Worm (Caenorhabditis elegans) whole organism, late embryonic: ENCODE data around the gene Y116A8C.25.

Experiments
- C08G9.2 ChIP-seq: sonication (generic microtip); optimal IDR thresholded peaks from 2 replicates; lab custom pipeline; 2016; ENCODE audit warnings: mild to moderate bottlenecking, missing genetic modification characterization, moderate library complexity, missing compliant biosample characterization
- T23F11.4 ChIP-seq: fragments of 200-800 bp; sonication (Bioruptor generic); optimal IDR thresholded peaks from 2 replicates; lab custom pipeline; 2018; ENCODE audit warnings: mild to moderate bottlenecking, missing genetic modification characterization, missing compliant biosample characterization
- ahr-1 ChIP-seq: sonication (generic microtip); optimal IDR thresholded peaks from 2 replicates; lab custom pipeline; 2016; ENCODE audit warnings: missing genetic modification characterization, missing compliant biosample characterization
- ama-1 ChIP-seq: fragments of 150-350 bp; optimal IDR thresholded peaks from 2 replicates; lab custom pipeline; 2014
- ceh-31 ChIP-seq: sonication (generic microtip); optimal IDR thresholded peaks from 2 replicates; lab custom pipeline; 2016; ENCODE audit warnings: missing genetic modification characterization, missing compliant biosample characterization
- ceh-48 ChIP-seq: sonication (generic microtip); optimal IDR thresholded peaks from 2 replicates; lab custom pipeline; 2016; ENCODE audit warnings: missing genetic modification characterization, inconsistent platforms, missing compliant biosample characterization
- ceh-6 ChIP-seq: fragments of 200-800 bp; sonication (Bioruptor generic); optimal IDR thresholded peaks from 2 replicates; lab custom pipeline; 2018; ENCODE audit warnings: mild to moderate bottlenecking, missing genetic modification characterization, missing compliant biosample characterization
- ceh-9 ChIP-seq: sonication (generic microtip); optimal IDR thresholded peaks from 2 replicates; lab custom pipeline; 2016; ENCODE audit warnings: mild to moderate bottlenecking, missing genetic modification characterization, inconsistent platforms, missing compliant biosample characterization
- che-1 ChIP-seq: sonication (generic microtip); optimal IDR thresholded peaks from 2 replicates; lab custom pipeline; 2016; ENCODE audit warnings: mild to moderate bottlenecking, missing genetic modification characterization, missing compliant biosample characterization
- dmd-4 ChIP-seq: sonication (generic microtip); optimal IDR thresholded peaks from 2 replicates; lab custom pipeline; 2016; ENCODE audit warnings: borderline replicate concordance, missing genetic modification characterization, missing compliant biosample characterization
- elt-2 ChIP-seq: sonication (generic microtip); optimal IDR thresholded peaks from 2 replicates; lab custom pipeline; 2016; ENCODE audit warnings: missing genetic modification reagents, missing genetic modification characterization, missing compliant biosample characterization
- hlh-15 ChIP-seq: sonication (generic microtip); optimal IDR thresholded peaks from 2 replicates; lab custom pipeline; 2016; ENCODE audit warnings: missing genetic modification characterization, missing compliant biosample characterization
- hlh-6 ChIP-seq: sonication (generic microtip); optimal IDR thresholded peaks from 2 replicates; lab custom pipeline; 2016; ENCODE audit warnings: missing genotype, missing genetic modification characterization, missing compliant biosample characterization
- lin-11 ChIP-seq: fragments of 200-800 bp; sonication (Bioruptor generic); optimal IDR thresholded peaks from 2 replicates; lab custom pipeline; 2018; ENCODE audit warnings: mild to moderate bottlenecking, missing genetic modification characterization, missing compliant biosample characterization
- mec-3 ChIP-seq: sonication (generic microtip); optimal IDR thresholded peaks from 2 replicates; lab custom pipeline; 2016; ENCODE audit warnings: borderline replicate concordance, missing genetic modification characterization, missing compliant biosample characterization
- nfya-1 ChIP-seq: sonication (generic microtip); optimal IDR thresholded peaks from 2 replicates; lab custom pipeline; 2017; ENCODE audit warnings: missing genetic modification characterization, mild to moderate bottlenecking, missing compliant biosample characterization, antibody characterized with exemption, moderate library complexity
- nhr-11 ChIP-seq: fragments of 150-350 bp; optimal IDR thresholded peaks from 2 replicates; lab custom pipeline; 2014; ENCODE audit warnings: missing biosample characterization, missing genetic modification characterization
- npax-4 ChIP-seq: sonication (generic microtip); optimal IDR thresholded peaks from 2 replicates; lab custom pipeline; 2016; ENCODE audit warnings: missing genetic modification characterization, missing compliant biosample characterization
- pag-3 ChIP-seq: sonication (generic microtip); optimal IDR thresholded peaks from 2 replicates; lab custom pipeline; 2016; ENCODE audit warnings: missing compliant biosample characterization, missing genetic modification characterization, borderline replicate concordance
- pat-9 ChIP-seq: fragments of 200-800 bp; sonication (Bioruptor generic); optimal IDR thresholded peaks from 2 replicates; lab custom pipeline; 2018; ENCODE audit warnings: mild to moderate bottlenecking, missing genetic modification characterization, moderate library complexity, missing compliant biosample characterization
- pax-1 ChIP-seq: fragments of 150-350 bp; optimal IDR thresholded peaks from 2 replicates; lab custom pipeline; 2014; ENCODE audit warnings: missing biosample characterization, missing genetic modification characterization
- pros-1 ChIP-seq: fragments of 150-350 bp; optimal IDR thresholded peaks from 2 replicates; lab custom pipeline; 2014; ENCODE audit warnings: missing biosample characterization, missing genetic modification reagents, missing genetic modification characterization
- ref-2 ChIP-seq: sonication (generic microtip); optimal IDR thresholded peaks from 2 replicates; lab custom pipeline; 2016; ENCODE audit warnings: missing genetic modification characterization, missing compliant biosample characterization
- rnt-1 ChIP-seq: sonication (generic microtip); optimal IDR thresholded peaks from 2 replicates; lab custom pipeline; 2016; ENCODE audit warnings: missing genetic modification characterization, missing compliant biosample characterization
- sdc-2 ChIP-seq: sonication (generic microtip); optimal IDR thresholded peaks from 2 replicates; lab custom pipeline; 2016; ENCODE audit warnings: missing genotype, missing genetic modification characterization, missing compliant biosample characterization
- sox-4 ChIP-seq: sonication (generic microtip); optimal IDR thresholded peaks from 2 replicates; lab custom pipeline; 2017; ENCODE audit warnings: mild to moderate bottlenecking, missing genetic modification characterization, inconsistent platforms, missing compliant biosample characterization
- tbx-2 ChIP-seq: sonication (generic microtip); optimal IDR thresholded peaks from 2 replicates; lab custom pipeline; 2016; ENCODE audit warnings: missing genetic modification characterization, missing compliant biosample characterization
- tbx-7 ChIP-seq: sonication (generic microtip); optimal IDR thresholded peaks from 2 replicates; lab custom pipeline; 2016; ENCODE audit warnings: missing genotype, missing genetic modification characterization, missing compliant biosample characterization
- ttx-3 ChIP-seq: sonication (generic microtip); optimal IDR thresholded peaks from 2 replicates; lab custom pipeline; 2016; ENCODE audit warnings: missing genetic modification reagents, missing genetic modification characterization, missing compliant biosample characterization
- unc-42 ChIP-seq: sonication (generic microtip); optimal IDR thresholded peaks from 2 replicates; lab custom pipeline; 2016; ENCODE audit warnings: missing genotype, missing genetic modification characterization, missing compliant biosample characterization
- unc-55 ChIP-seq: sonication (generic microtip); optimal IDR thresholded peaks from 2 replicates; lab custom pipeline; 2017; ENCODE audit warnings: missing biosample characterization, missing genetic modification reagents, missing genetic modification characterization
- ztf-16 ChIP-seq: sonication (generic microtip); optimal IDR thresholded peaks from 2 replicates; lab custom pipeline; 2017; ENCODE audit warnings: missing genetic modification characterization, missing compliant biosample characterization

Gene Y116A8C.25

DNA sequence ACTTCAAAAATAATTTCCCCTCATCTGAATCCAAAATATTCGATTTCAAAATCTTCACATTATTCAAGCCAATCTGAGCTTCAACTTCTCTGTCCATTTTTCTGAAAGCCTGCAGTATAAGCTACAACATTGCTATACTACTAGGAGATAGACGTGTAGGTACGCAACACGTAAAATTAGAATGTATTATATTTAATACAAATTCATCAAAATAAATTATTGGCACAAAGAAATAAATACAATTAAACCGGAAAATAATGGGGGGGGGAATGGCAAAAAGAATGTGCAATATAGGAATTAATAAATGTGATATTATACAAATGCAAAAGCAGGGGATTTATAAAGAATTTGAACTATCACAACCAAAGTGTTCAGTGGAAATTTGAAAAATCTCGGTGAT, at the start of gene Y116A8C.25:
Y116A8C.25 (minus strand) TSS at position 101 of the 400 bp plus-strand sequence.
- TF ChIP-seq nhr-11 = no peak
- TF ChIP-seq ceh-6 (GFP tag; lab: Kevin White, UChicago) = no peak
- no peak for TF ChIP-seq pag-3 (tag; lab: Kevin White, UChicago)
- no peak for TF ChIP-seq T23F11.4 (GFP tag; lab: Kevin White, UChicago)

DNA sequence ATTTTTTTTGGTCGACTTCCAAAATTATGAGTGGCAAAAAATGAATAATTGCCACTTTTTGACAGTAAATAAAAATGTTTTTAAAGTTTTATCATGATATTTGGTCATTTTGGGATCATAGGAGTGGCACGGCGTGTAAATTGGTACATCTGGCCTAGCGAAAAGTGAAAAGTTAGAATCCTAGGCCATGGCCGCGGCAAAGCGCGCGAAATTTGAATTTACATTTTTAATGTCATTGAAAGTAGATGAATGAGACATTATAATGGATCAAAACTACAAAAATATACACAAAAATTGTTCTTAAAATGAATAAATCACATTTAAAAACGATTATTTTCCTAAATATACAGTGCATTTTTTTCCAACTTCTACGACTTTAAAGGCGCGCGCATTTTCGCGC, 48.0 kb upstream of the Y116A8C.25 start:
- no peak for TF ChIP-seq ref-2 (tag; lab: Kevin White, UChicago)
- no peak for TF ChIP-seq rnt-1 (tag; lab: Kevin White, UChicago)
- no peak for TF ChIP-seq ttx-3 (tag; lab: Kevin White, UChicago)
- no peak for TF ChIP-seq ceh-9
- no peak for TF ChIP-seq che-1 (tag; lab: Kevin White, UChicago)
- TF ChIP-seq npax-4 (tag; lab: Kevin White, UChicago) = no peak
- TF ChIP-seq ahr-1 = no peak
- TF ChIP-seq unc-55 (GFP tag; lab: Kevin White, UChicago) = no peak
- no peak for TF ChIP-seq sox-4 (tag; lab: Kevin White, UChicago)
- TF ChIP-seq nhr-11 = no peak
- TF ChIP-seq hlh-6 (tag; lab: Kevin White, UChicago) = no peak
- no peak for TF ChIP-seq ztf-16
- TF ChIP-seq elt-2 (tag; lab: Kevin White, UChicago) = no peak
- no peak for TF ChIP-seq pat-9

DNA sequence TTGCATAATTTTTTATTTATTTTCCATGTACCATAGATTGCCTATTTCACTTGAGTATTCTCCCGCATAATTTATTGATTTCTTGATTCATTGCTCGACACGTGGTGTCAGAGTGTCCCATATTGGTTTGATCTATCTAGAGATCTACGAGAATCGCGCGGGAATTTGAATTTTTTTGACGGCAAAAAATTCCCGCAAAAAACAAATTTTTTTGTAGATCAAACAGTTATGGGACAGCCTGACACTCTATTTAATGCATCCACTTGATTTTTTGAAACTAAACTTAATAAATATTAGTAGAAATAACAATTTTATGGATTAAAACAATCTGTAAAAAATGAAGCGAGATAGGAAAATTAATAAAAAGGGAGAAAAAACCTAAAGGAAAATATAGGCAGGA, 47.4 kb upstream of the Y116A8C.25 start:
- no peak for TF ChIP-seq ceh-9
- no peak for TF ChIP-seq ztf-16
- TF ChIP-seq ama-1 (lab: Kevin White, UChicago) = no peak
- no peak for TF ChIP-seq tbx-2 (tag; lab: Kevin White, UChicago)
- TF ChIP-seq elt-2 (tag; lab: Kevin White, UChicago) = no peak
- no peak for TF ChIP-seq mec-3
- no peak for TF ChIP-seq tbx-7 (tag; lab: Kevin White, UChicago)
- no peak for TF ChIP-seq pros-1 (tag; lab: Kevin White, UChicago)
- no peak for TF ChIP-seq dmd-4 (tag; lab: Kevin White, UChicago)
- no peak for TF ChIP-seq lin-11 (tag; lab: Kevin White, UChicago)

DNA sequence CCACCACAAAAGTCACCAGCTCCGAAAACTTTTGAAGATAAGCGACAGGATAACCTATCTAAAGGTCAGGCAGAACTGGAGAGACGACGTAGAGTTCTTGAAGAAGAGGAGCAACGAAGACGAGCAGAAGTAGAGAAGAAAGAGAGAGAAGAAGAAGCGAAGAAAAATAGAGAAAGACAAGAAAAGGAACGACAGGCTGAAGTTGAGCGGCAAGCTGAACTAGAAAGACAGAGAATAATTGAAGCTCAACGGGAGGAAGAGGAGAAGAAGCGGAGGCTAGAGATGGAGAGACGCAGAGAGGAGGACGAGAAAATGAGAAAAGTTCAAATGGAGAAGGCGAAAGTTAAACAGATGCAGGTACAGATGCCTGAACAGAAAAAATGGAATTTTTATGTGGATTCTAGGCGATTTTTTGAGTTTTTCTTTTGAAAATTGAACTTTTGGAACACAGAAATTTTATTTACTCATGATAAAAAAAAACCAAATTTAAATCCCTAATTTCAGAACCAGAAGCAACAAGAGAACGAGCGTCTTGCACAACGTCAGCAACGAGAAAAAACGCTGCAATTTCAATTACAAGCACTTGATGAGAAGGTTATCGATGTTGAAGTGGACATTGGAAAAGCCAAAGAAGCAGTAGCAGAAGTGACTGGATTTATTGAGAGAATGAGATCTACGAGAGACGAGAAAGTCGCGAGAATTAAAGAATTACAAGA, 42.7 kb upstream of the Y116A8C.25 start:
- TF ChIP-seq unc-42 (peak; percentile 2), pax-1 (tag; lab: Kevin White, UChicago) (no peak)

DNA sequence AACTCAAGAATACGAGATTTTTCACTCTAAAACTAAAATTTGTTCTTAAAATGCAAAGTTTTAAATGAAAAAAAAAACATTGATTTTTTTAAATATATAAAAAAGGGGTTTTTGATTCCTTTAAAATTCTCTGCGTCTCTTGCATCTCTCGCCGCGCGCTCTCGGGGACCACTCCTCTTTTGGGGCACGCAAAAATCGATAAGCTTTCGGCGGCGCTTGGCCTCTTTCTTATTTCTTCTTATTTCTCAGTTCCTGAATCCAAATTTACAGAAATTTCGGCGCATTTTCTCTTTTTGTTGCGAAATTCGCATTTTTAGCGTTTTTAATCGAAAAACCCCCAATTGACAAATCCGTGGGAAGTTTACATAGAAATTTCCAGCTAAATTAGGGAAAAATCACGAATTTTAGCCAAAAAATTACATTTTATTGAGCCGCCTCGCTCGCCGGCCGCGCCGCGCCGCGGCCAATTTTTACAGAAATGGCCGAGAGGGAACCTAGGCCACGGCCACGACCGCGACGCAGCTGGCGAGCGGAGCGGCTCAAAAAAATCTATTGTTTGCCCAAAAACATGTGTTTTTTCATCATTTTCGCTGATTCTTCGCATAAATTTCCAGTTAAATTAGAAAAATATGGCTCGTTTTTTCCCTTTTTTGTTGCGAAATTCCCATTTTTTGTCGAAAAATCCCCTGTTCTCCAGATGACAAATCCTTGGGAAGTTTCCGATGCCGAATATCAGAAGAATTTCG, 40.6 kb upstream of the Y116A8C.25 start, which contains the start of gene itsn-1:
itsn-1 (plus strand) TSS at position 696 of the 746 bp plus-strand sequence.
- peak; percentile 93 for TF ChIP-seq ceh-48 (tag; lab: Kevin White, UChicago)
- no peak for TF ChIP-seq hlh-15 (tag; lab: Kevin White, UChicago)

DNA sequence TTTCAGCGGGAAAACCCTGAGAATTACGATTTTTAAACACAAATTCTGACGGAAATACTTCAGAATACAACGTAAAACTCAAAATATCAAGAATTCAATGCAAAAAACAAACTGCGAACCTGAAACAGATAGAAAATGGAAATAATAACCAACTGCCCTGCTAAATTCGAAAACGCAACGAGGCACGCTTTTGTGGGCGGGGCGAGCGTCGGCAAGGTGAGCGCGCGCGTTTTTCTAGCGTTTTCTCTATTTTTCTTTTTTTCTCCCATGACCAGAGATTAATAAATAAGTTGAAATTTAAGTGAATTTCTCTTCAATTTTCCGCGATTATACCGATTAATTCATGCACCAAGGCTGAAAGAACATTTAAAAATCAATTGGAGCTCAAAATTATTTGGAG, 40.0 kb upstream of the Y116A8C.25 start, which contains the start of gene uaf-2:
uaf-2 (minus strand) TSS at position 183 of the 400 bp plus-strand sequence.
- no peak for TF ChIP-seq sdc-2 (tag; lab: Kevin White, UChicago)
- no peak for TF ChIP-seq C08G9.2 (tag; lab: Kevin White, UChicago)
- peak; percentile 55 for TF ChIP-seq nfya-1 (tag; lab: Kevin White, UChicago)
- no peak for TF ChIP-seq T23F11.4 (GFP tag; lab: Kevin White, UChicago)
- peak; percentile 27 for TF ChIP-seq ceh-31 (tag; lab: Kevin White, UChicago)
